Worm (Caenorhabditis elegans) whole organism, mixed stage, embryonic: ENCODE results near the gene C16C8.11.

Source experiments
- M03D4.4 ChIP-seq: sonication (generic microtip); optimal IDR thresholded peaks from 2 replicates; lab custom pipeline; 2017; ENCODE audit warnings: mild to moderate bottlenecking, missing genetic modification characterization, missing compliant biosample characterization
- bed-3 ChIP-seq: fragments of 200-800 bp; sonication (Bioruptor generic); optimal IDR thresholded peaks from 3 replicates; lab custom pipeline; 2018; ENCODE audit warnings: mild to moderate bottlenecking, missing genetic modification characterization, moderate library complexity, missing compliant biosample characterization
- ceh-39 ChIP-seq: fragments of 150-350 bp; optimal IDR thresholded peaks from 2 replicates; lab custom pipeline; 2014; ENCODE audit warnings: missing biosample characterization, missing genetic modification characterization
- ceh-43 ChIP-seq: fragments of 200-800 bp; sonication (Bioruptor generic); optimal IDR thresholded peaks from 2 replicates; lab custom pipeline; 2018; ENCODE audit warnings: mild to moderate bottlenecking, missing genetic modification characterization, moderate library complexity, missing compliant biosample characterization
- ceh-83 ChIP-seq: fragments of 200-800 bp; sonication (Bioruptor generic); optimal IDR thresholded peaks from 2 replicates; lab custom pipeline; 2018; ENCODE audit warnings: mild to moderate bottlenecking, missing genetic modification characterization, missing compliant biosample characterization
- ces-1 ChIP-seq: fragments of 150-350 bp; optimal IDR thresholded peaks from 2 replicates; lab custom pipeline; 2014; ENCODE audit warnings: missing biosample characterization, missing genetic modification reagents, missing genetic modification characterization
- cnd-1 ChIP-seq: fragments of 200-800 bp; sonication (Bioruptor generic); optimal IDR thresholded peaks from 2 replicates; lab custom pipeline; 2018; ENCODE audit warnings: mild to moderate bottlenecking, missing genetic modification characterization, missing compliant biosample characterization
- elt-1 ChIP-seq: sonication (generic microtip); optimal IDR thresholded peaks from 2 replicates; lab custom pipeline; 2017; ENCODE audit warnings: missing genetic modification characterization, mild to moderate bottlenecking, missing compliant biosample characterization, antibody characterized with exemption, moderate library complexity, borderline replicate concordance; ENCODE audit not compliant: insufficient read depth
- elt-3 ChIP-seq: fragments of 150-350 bp; optimal IDR thresholded peaks from 2 replicates; lab custom pipeline; 2014; ENCODE audit warnings: missing biosample characterization, missing genetic modification characterization
- flh-1 ChIP-seq: fragments of 200-800 bp; sonication (Bioruptor generic); optimal IDR thresholded peaks from 2 replicates; lab custom pipeline; 2018; ENCODE audit warnings: mild to moderate bottlenecking, missing genetic modification characterization, moderate library complexity, missing compliant biosample characterization
- ham-2 ChIP-seq: fragments of 200-800 bp; sonication (Bioruptor generic); optimal IDR thresholded peaks from 2 replicates; lab custom pipeline; 2018; ENCODE audit warnings: mild to moderate bottlenecking, missing genetic modification characterization, missing compliant biosample characterization
- hlh-1 ChIP-seq: fragments of 150-350 bp; optimal IDR thresholded peaks from 2 replicates; lab custom pipeline; 2014; ENCODE audit warnings: missing biosample characterization, missing genetic modification reagents, missing genetic modification characterization
- lin-13 ChIP-seq: fragments of 150-350 bp; optimal IDR thresholded peaks from 2 replicates; lab custom pipeline; 2014; ENCODE audit warnings: missing biosample characterization, missing genetic modification characterization
- lin-32 ChIP-seq: fragments of 200-800 bp; sonication (Bioruptor generic); optimal IDR thresholded peaks from 2 replicates; lab custom pipeline; 2018; ENCODE audit warnings: mild to moderate bottlenecking, missing genetic modification characterization, missing compliant biosample characterization
- lsy-2 ChIP-seq: fragments of 150-350 bp; optimal IDR thresholded peaks from 2 replicates; lab custom pipeline; 2014; ENCODE audit warnings: missing biosample characterization, missing genetic modification characterization
- mab-5 ChIP-seq: fragments of 150-350 bp; optimal IDR thresholded peaks from 2 replicates; lab custom pipeline; 2014; ENCODE audit warnings: missing biosample characterization, missing genetic modification characterization
- mep-1 ChIP-seq: fragments of 150-350 bp; optimal IDR thresholded peaks from 2 replicates; lab custom pipeline; 2017; ENCODE audit warnings: missing biosample characterization, missing genetic modification reagents, missing genetic modification characterization, inconsistent platforms
- mls-2 ChIP-seq: sonication (generic microtip); optimal IDR thresholded peaks from 2 replicates; lab custom pipeline; 2016; ENCODE audit warnings: mild to moderate bottlenecking, missing genetic modification characterization, moderate library complexity, missing compliant biosample characterization
- nhr-12 ChIP-seq: fragments of 150-350 bp; optimal IDR thresholded peaks from 2 replicates; lab custom pipeline; 2014; ENCODE audit warnings: missing biosample characterization, missing genetic modification characterization
- nhr-2 ChIP-seq: fragments of 150-350 bp; optimal IDR thresholded peaks from 2 replicates; lab custom pipeline; 2014; ENCODE audit warnings: missing biosample characterization, missing genetic modification characterization
- nhr-28 ChIP-seq: fragments of 150-350 bp; optimal IDR thresholded peaks from 2 replicates; lab custom pipeline; 2014; ENCODE audit warnings: missing biosample characterization, missing genetic modification characterization
- nhr-76 ChIP-seq: sonication (generic microtip); optimal IDR thresholded peaks from 2 replicates; lab custom pipeline; 2017; ENCODE audit warnings: missing biosample characterization, missing genetic modification characterization
- pha-4 ChIP-seq: fragments of 150-350 bp; optimal IDR thresholded peaks from 2 replicates; lab custom pipeline; 2018; ENCODE audit warnings: missing biosample characterization, missing genetic modification reagents, missing genetic modification characterization
- snpc-4 ChIP-seq: fragments of 150-350 bp; optimal IDR thresholded peaks from 2 replicates; lab custom pipeline; 2014; ENCODE audit warnings: missing biosample characterization, missing genetic modification characterization
- tbx-8 ChIP-seq: fragments of 200-800 bp; sonication (Bioruptor generic); optimal IDR thresholded peaks from 2 replicates; lab custom pipeline; 2018; ENCODE audit warnings: mild to moderate bottlenecking, missing genetic modification characterization, moderate library complexity, missing compliant biosample characterization
- unc-120 ChIP-seq: sonication (generic microtip); optimal IDR thresholded peaks from 2 replicates; lab custom pipeline; 2017; ENCODE audit warnings: missing genetic modification characterization, missing compliant biosample characterization; ENCODE audit not compliant: poor library complexity, severe bottlenecking
- unc-39 ChIP-seq: fragments of 150-350 bp; optimal IDR thresholded peaks from 2 replicates; lab custom pipeline; 2014; ENCODE audit warnings: missing biosample characterization, missing genetic modification characterization
- unc-62 ChIP-seq: fragments of 150-350 bp; optimal IDR thresholded peaks from 2 replicates; lab custom pipeline; 2014; ENCODE audit warnings: missing biosample characterization, missing genetic modification reagents, missing genetic modification characterization
- zip-8 ChIP-seq: fragments of 150-350 bp; optimal IDR thresholded peaks from 2 replicates; lab custom pipeline; 2014; ENCODE audit warnings: missing biosample characterization, missing genetic modification characterization
- ztf-11 ChIP-seq: fragments of 150-350 bp; optimal IDR thresholded peaks from 2 replicates; lab custom pipeline; 2014; ENCODE audit warnings: missing biosample characterization, missing genetic modification characterization

Gene C16C8.11

ce11 chrII:3439842-3440640, 13.5 kb upstream of the C16C8.11 start:
- TF ChIP-seq mep-1 (tag; lab: Kevin White, UChicago) (no peak), zip-8 (tag; lab: Kevin White, UChicago) (peak; percentile 64)

DNA sequence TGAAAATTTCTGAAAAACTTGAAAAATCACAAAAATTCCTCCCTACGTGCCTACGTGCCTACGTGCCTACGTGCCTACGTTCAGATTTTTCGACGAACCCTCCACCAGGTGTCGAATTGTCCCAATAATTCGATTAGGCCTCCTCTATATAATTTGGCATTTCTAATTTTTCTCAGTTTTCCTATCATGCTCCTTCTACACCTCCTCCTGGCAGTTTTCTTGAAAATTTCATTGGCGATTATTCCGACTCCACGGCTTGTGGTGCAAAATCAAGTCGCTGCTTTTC, 12.9 kb upstream of the C16C8.11 start, which contains the start of gene C16C8.17:
C16C8.17 (plus strand) TSS at position 187 of the 286 bp plus-strand sequence.
- TF ChIP-seq bed-3 (GFP tag; lab: Kevin White, UChicago) (no peak), M03D4.4 (tag; lab: Kevin White, UChicago) (no peak), tbx-8 (GFP tag; lab: Kevin White, UChicago) (no peak), mls-2 (tag; lab: Kevin White, UChicago) (no peak), pha-4 (tag; lab: Kevin White, UChicago) (no peak), nhr-76 (tag; lab: Kevin White, UChicago) (no peak), ceh-43 (GFP tag; lab: Kevin White, UChicago) (no peak), nhr-2 (tag; lab: Kevin White, UChicago) (no peak)

- TF ChIP-seq flh-1 (GFP tag; lab: Kevin White, UChicago) (no peak), ceh-43 (GFP tag; lab: Kevin White, UChicago) (no peak), bed-3 (GFP tag; lab: Kevin White, UChicago) (no peak), zip-8 (tag; lab: Kevin White, UChicago) (no peak), unc-120 (no peak), nhr-76 (tag; lab: Kevin White, UChicago) (no peak), mab-5 (tag; lab: Kevin White, UChicago) (no peak), unc-62 (GFP tag; lab: Kevin White, UChicago) (no peak), tbx-8 (GFP tag; lab: Kevin White, UChicago) (no peak), ces-1 (GFP tag; lab: Kevin White, UChicago) (no peak), nhr-12 (tag; lab: Kevin White, UChicago) (no peak), nhr-2 (tag; lab: Kevin White, UChicago) (no peak), cnd-1 (no peak), nhr-28 (no peak)
- TF ChIP-seq, all 35 proteins: peak for 0
Measured at ce11 chrII:3441377-3441776, 12.1 kb upstream of the C16C8.11 start, which contains the start of gene C16C8.27. C16C8.27 (plus strand) TSS chrII:3441677.

ce11 chrII:3443154-3443553, 10.4 kb upstream of the C16C8.11 start, which contains the start of gene C16C8.22:
C16C8.22 (minus strand) TSS chrII:3443254.
- TF ChIP-seq lin-32 (GFP tag; lab: Kevin White, UChicago) (no peak), ham-2 (GFP tag; lab: Kevin White, UChicago) (no peak), elt-3 (no peak), M03D4.4 (tag; lab: Kevin White, UChicago) (no peak), nhr-12 (tag; lab: Kevin White, UChicago) (no peak), snpc-4 (tag; lab: Kevin White, UChicago) (no peak), ceh-43 (GFP tag; lab: Kevin White, UChicago) (no peak), nhr-2 (tag; lab: Kevin White, UChicago) (no peak), ceh-83 (GFP tag; lab: Kevin White, UChicago) (no peak), zip-8 (tag; lab: Kevin White, UChicago) (no peak), lsy-2 (no peak), lin-13 (tag; lab: Kevin White, UChicago) (no peak), unc-39 (tag; lab: Kevin White, UChicago) (no peak), ztf-11 (tag; lab: Kevin White, UChicago) (no peak), cnd-1 (no peak)

DNA sequence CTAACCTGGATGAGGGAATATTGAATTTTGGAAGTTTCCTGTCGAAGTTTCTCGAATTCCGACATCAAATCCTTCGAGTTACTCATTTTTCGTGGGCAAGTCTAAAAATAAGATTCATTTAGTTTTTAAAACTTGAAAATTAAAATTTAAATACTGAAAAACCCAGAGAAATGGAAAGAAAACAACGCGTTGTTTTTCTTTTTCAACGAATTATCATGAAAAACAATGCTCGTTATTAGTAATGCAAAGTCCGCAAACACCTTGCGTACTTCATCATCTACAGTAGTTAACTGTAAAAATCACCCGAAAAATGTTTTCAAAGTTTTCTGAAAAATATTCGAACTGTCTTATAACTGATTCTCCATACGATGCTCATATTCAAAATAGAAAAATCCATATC, 9.2 kb upstream of the C16C8.11 start, which contains the start of gene C16C8.4:
C16C8.4 (minus strand) TSS at position 101 of the 400 bp plus-strand sequence.
- no peak for TF ChIP-seq elt-1 (tag; lab: Kevin White, UChicago)
- TF ChIP-seq nhr-2 (tag; lab: Kevin White, UChicago): no peak
- TF ChIP-seq snpc-4 (tag; lab: Kevin White, UChicago): no peak
- TF ChIP-seq M03D4.4 (tag; lab: Kevin White, UChicago): no peak
- no peak for TF ChIP-seq nhr-12 (tag; lab: Kevin White, UChicago)
- TF ChIP-seq lin-13 (tag; lab: Kevin White, UChicago): no peak
- TF ChIP-seq nhr-76 (tag; lab: Kevin White, UChicago): no peak
- no peak for TF ChIP-seq mab-5 (tag; lab: Kevin White, UChicago)
- no peak for TF ChIP-seq ceh-39 (tag; lab: Kevin White, UChicago)
- no peak for TF ChIP-seq hlh-1 (tag; lab: Kevin White, UChicago)
- no peak for TF ChIP-seq mep-1 (tag; lab: Kevin White, UChicago)
- TF ChIP-seq unc-39 (tag; lab: Kevin White, UChicago): no peak
- no peak for TF ChIP-seq elt-3
- no peak for TF ChIP-seq unc-62 (GFP tag; lab: Kevin White, UChicago)
